Worm (Caenorhabditis elegans) whole organism, L4 larva: ENCODE results near the gene T05A10.6.
A peak's percentile ranks its signal among the peaks of the same experiment; 100 is the strongest.

Experiments
- D1046.2 ChIP-seq: fragments of 200-800 bp; sonication (Bioruptor generic); IDR thresholded peaks from 2 replicates; pipeline ENCODE4 v1.3.6; 2022; ENCODE audit warnings: missing genetic modification characterization, missing compliant biosample characterization
- F26F4.8 ChIP-seq: fragments of 200-800 bp; sonication (Bioruptor generic); conservative IDR thresholded peaks from 2 replicates; pipeline ENCODE4 v1.3.6; 2022; ENCODE audit warnings: missing genetic modification characterization, missing compliant biosample characterization
- R02D3.7 ChIP-seq: fragments of 150-350 bp; sonication (generic microtip); optimal IDR thresholded peaks from 3 replicates; lab custom pipeline; 2014; ENCODE audit warnings: missing biosample characterization, missing genetic modification characterization
- T20F7.1 ChIP-seq: fragments of 200-800 bp; sonication (Bioruptor generic); optimal IDR thresholded peaks from 2 replicates; lab custom pipeline; 2018; ENCODE audit warnings: mild to moderate bottlenecking, missing genetic modification characterization, missing compliant biosample characterization
- T26A8.4 ChIP-seq: fragments of 200-800 bp; sonication (Bioruptor generic); IDR thresholded peaks from 2 replicates; pipeline ENCODE4 v1.3.6; 2022; ENCODE audit warnings: missing genetic modification characterization, missing compliant biosample characterization
- Y48G9A.11 ChIP-seq: fragments of 200-800 bp; sonication (Bioruptor generic); IDR thresholded peaks from 2 replicates; pipeline ENCODE4 v1.3.6; 2022; ENCODE audit warnings: missing genetic modification reagents, missing genetic modification characterization, missing compliant biosample characterization
- Y5F2A.4 ChIP-seq: fragments of 200-800 bp; sonication (Bioruptor generic); optimal IDR thresholded peaks from 2 replicates; lab custom pipeline; 2018; ENCODE audit warnings: mild to moderate bottlenecking, missing genetic modification characterization, missing compliant biosample characterization
- ZK546.5 ChIP-seq, 2 experiments: sonication (generic microtip); optimal IDR thresholded peaks; 2 replicates each; lab custom pipeline; 2017; ENCODE audit warnings: missing biosample characterization in 2 of 2, missing genetic modification characterization in 2 of 2
- aha-1 ChIP-seq: fragments of 150-350 bp; peaks from one replicate; lab custom pipeline; 2014; ENCODE audit warnings: missing biosample characterization, missing genetic modification characterization
- aly-2 ChIP-seq: sonication (generic microtip); optimal IDR thresholded peaks from 2 replicates; lab custom pipeline; 2018; ENCODE audit warnings: missing biosample characterization, missing genetic modification characterization
- arid-1 ChIP-seq: fragments of 200-800 bp; sonication (Bioruptor generic); conservative IDR thresholded peaks from 2 replicates; pipeline ENCODE4 v1.3.6; 2022; ENCODE audit warnings: missing genetic modification reagents, missing genetic modification characterization, missing compliant biosample characterization
- attf-4 ChIP-seq: sonication (generic microtip); optimal IDR thresholded peaks from 3 replicates; lab custom pipeline; 2017; ENCODE audit warnings: missing biosample characterization, missing genetic modification characterization
- ceh-20 ChIP-seq: fragments of 200-800 bp; sonication (Bioruptor generic); IDR thresholded peaks from 2 replicates; pipeline ENCODE4 v1.3.6; 2022; ENCODE audit warnings: missing genetic modification reagents, missing genetic modification characterization, missing compliant biosample characterization
- ceh-28 ChIP-seq: fragments of 150-350 bp; optimal IDR thresholded peaks from 2 replicates; lab custom pipeline; 2014; ENCODE audit warnings: missing biosample characterization, missing genetic modification reagents, missing genetic modification characterization
- ceh-32 ChIP-seq: sonication (generic microtip); optimal IDR thresholded peaks from 2 replicates; lab custom pipeline; 2016; ENCODE audit warnings: mild to moderate bottlenecking, missing genetic modification characterization, missing compliant biosample characterization; ENCODE audit not compliant: poor library complexity
- ceh-44 ChIP-seq: fragments of 200-800 bp; sonication (Bioruptor generic); IDR thresholded peaks from 2 replicates; pipeline ENCODE4 v1.3.6; 2022; ENCODE audit warnings: missing genetic modification reagents, missing genetic modification characterization, missing compliant biosample characterization
- ceh-62 ChIP-seq: sonication (generic microtip); optimal IDR thresholded peaks from 2 replicates; lab custom pipeline; 2017; ENCODE audit warnings: missing biosample characterization, missing genetic modification characterization
- ces-1 ChIP-seq: fragments of 150-350 bp; sonication (generic microtip); optimal IDR thresholded peaks from 4 replicates; lab custom pipeline; 2014; ENCODE audit warnings: missing biosample characterization, missing genetic modification reagents, missing genetic modification characterization
- dmd-9 ChIP-seq: fragments of 200-800 bp; sonication (Bioruptor generic); IDR thresholded peaks from 2 replicates; pipeline ENCODE4 v1.3.6; 2022; ENCODE audit warnings: missing genetic modification reagents, missing genetic modification characterization, missing compliant biosample characterization
- egl-27 ChIP-seq: sonication (generic microtip); optimal IDR thresholded peaks from 3 replicates; lab custom pipeline; 2017; ENCODE audit warnings: missing biosample characterization, missing genetic modification reagents, missing genetic modification characterization
- fos-1 ChIP-seq: fragments of 150-350 bp; optimal IDR thresholded peaks from 2 replicates; lab custom pipeline; 2014; ENCODE audit warnings: missing biosample characterization, missing genetic modification characterization
- hlh-11 ChIP-seq: fragments of 200-800 bp; sonication (Bioruptor generic); optimal IDR thresholded peaks from 2 replicates; lab custom pipeline; 2018; ENCODE audit warnings: mild to moderate bottlenecking, missing genetic modification characterization, missing compliant biosample characterization
- lin-13 ChIP-seq: fragments of 150-350 bp; optimal IDR thresholded peaks from 2 replicates; lab custom pipeline; 2014; ENCODE audit warnings: missing biosample characterization, missing genetic modification reagents, missing genetic modification characterization
- lin-15B ChIP-seq: fragments of 150-350 bp; sonication (generic microtip); optimal IDR thresholded peaks from 3 replicates; lab custom pipeline; 2014; ENCODE audit warnings: missing biosample characterization, missing genetic modification characterization
- lir-3 ChIP-seq: sonication (generic microtip); optimal IDR thresholded peaks from 2 replicates; lab custom pipeline; 2016; ENCODE audit warnings: mild to moderate bottlenecking, missing genetic modification characterization, missing compliant biosample characterization
- mdl-1 ChIP-seq, 2 experiments: fragments of 150-350 bp in 1 of 2; sonication (generic microtip) in 1 of 2; optimal IDR thresholded peaks; 2 replicates each; lab custom pipeline; 2014 to 2017; ENCODE audit warnings: missing biosample characterization in 2 of 2, missing genetic modification characterization in 2 of 2
- mdt-29 ChIP-seq: fragments of 200-800 bp; sonication (Bioruptor generic); IDR thresholded peaks from 2 replicates; pipeline ENCODE4 v1.3.6; 2022; ENCODE audit warnings: missing genetic modification reagents, missing genetic modification characterization, missing compliant biosample characterization
- mxl-2 ChIP-seq: fragments of 200-800 bp; sonication (Bioruptor generic); conservative IDR thresholded peaks from 2 replicates; pipeline ENCODE4 v1.3.6; 2022; ENCODE audit warnings: missing genetic modification reagents, missing genetic modification characterization, missing compliant biosample characterization
- nhr-10 ChIP-seq: fragments of 150-350 bp; optimal IDR thresholded peaks from 2 replicates; lab custom pipeline; 2014; ENCODE audit warnings: missing biosample characterization, missing genetic modification characterization
- nhr-102 ChIP-seq: sonication (generic microtip); optimal IDR thresholded peaks from 2 replicates; lab custom pipeline; 2016; ENCODE audit warnings: mild to moderate bottlenecking, missing genetic modification characterization, moderate library complexity, missing compliant biosample characterization
- nhr-11 ChIP-seq: fragments of 150-350 bp; optimal IDR thresholded peaks from 2 replicates; lab custom pipeline; 2014; ENCODE audit warnings: missing biosample characterization, missing genetic modification characterization
- nhr-111 ChIP-seq: fragments of 200-800 bp; sonication (Bioruptor generic); optimal IDR thresholded peaks from 2 replicates; lab custom pipeline; 2018; ENCODE audit warnings: mild to moderate bottlenecking, missing genetic modification characterization, missing compliant biosample characterization
- nhr-25 ChIP-seq: sonication (generic microtip); optimal IDR thresholded peaks from 2 replicates; lab custom pipeline; 2017; ENCODE audit warnings: missing genetic modification characterization, mild to moderate bottlenecking, missing compliant biosample characterization, antibody characterized with exemption, moderate library complexity, borderline replicate concordance; ENCODE audit not compliant: insufficient read depth
- nhr-41 ChIP-seq: fragments of 200-800 bp; sonication (Bioruptor generic); IDR thresholded peaks from 2 replicates; pipeline ENCODE4 v1.3.6; 2022; ENCODE audit warnings: missing genetic modification reagents, missing genetic modification characterization, missing compliant biosample characterization
- nhr-48 ChIP-seq: sonication (generic microtip); optimal IDR thresholded peaks from 2 replicates; lab custom pipeline; 2016; ENCODE audit warnings: mild to moderate bottlenecking, missing genetic modification characterization, missing compliant biosample characterization
- nhr-6 ChIP-seq: fragments of 150-350 bp; optimal IDR thresholded peaks from 2 replicates; lab custom pipeline; 2014; ENCODE audit warnings: missing biosample characterization, missing genetic modification characterization
- nhr-77 ChIP-seq: fragments of 150-350 bp; optimal IDR thresholded peaks from 2 replicates; lab custom pipeline; 2014; ENCODE audit warnings: missing biosample characterization, missing genetic modification characterization
- pha-4 ChIP-seq, 2 experiments: fragments of 150-350 bp in 1 of 2; fragments of 200-800 bp in 1 of 2; sonication (Bioruptor generic) in 1 of 2; IDR thresholded peaks in 1 of 2; optimal IDR thresholded peaks in 1 of 2; 2 replicates each; pipeline versions ENCODE4 v1.3.6 to Lab custom; 2014 to 2022; ENCODE audit warnings: missing genetic modification characterization in 2 of 2, missing genetic modification reagents in 2 of 2, missing biosample characterization in 1 of 2, missing compliant biosample characterization in 1 of 2
- saeg-2 ChIP-seq: fragments of 200-800 bp; sonication (Bioruptor generic); IDR thresholded peaks from 2 replicates; pipeline ENCODE4 v1.3.6; 2022; ENCODE audit warnings: missing genetic modification reagents, missing genetic modification characterization, missing compliant biosample characterization
- sdz-12 ChIP-seq: fragments of 200-800 bp; sonication (Bioruptor generic); optimal IDR thresholded peaks from 2 replicates; lab custom pipeline; 2018; ENCODE audit warnings: mild to moderate bottlenecking, missing genetic modification characterization, missing compliant biosample characterization
- skn-1 ChIP-seq: fragments of 150-350 bp; optimal IDR thresholded peaks from 2 replicates; lab custom pipeline; 2014; ENCODE audit warnings: missing biosample characterization, missing genetic modification characterization
- snpc-4 ChIP-seq: fragments of 150-350 bp; optimal IDR thresholded peaks from 2 replicates; lab custom pipeline; 2014; ENCODE audit warnings: missing biosample characterization, missing genetic modification characterization
- spr-1 ChIP-seq: sonication (generic microtip); optimal IDR thresholded peaks from 2 replicates; lab custom pipeline; 2016; ENCODE audit warnings: mild to moderate bottlenecking, missing genetic modification characterization, missing compliant biosample characterization
- spr-3 ChIP-seq: fragments of 200-800 bp; sonication (Bioruptor generic); optimal IDR thresholded peaks from 2 replicates; lab custom pipeline; 2018; ENCODE audit warnings: mild to moderate bottlenecking, missing genetic modification characterization, missing compliant biosample characterization
- tag-97 ChIP-seq: fragments of 200-800 bp; sonication (Bioruptor generic); IDR thresholded peaks from 2 replicates; pipeline ENCODE4 v1.3.6; 2022; ENCODE audit warnings: missing genetic modification characterization, missing compliant biosample characterization
- unc-62 ChIP-seq, 3 experiments: fragments of 150-350 bp in 1 of 3; sonication (generic microtip); optimal IDR thresholded peaks in 2 of 3; peaks in 1 of 3; 1 replicate in 1 of 3; 2 replicates in 2 of 3; lab custom pipeline; 2014 to 2017; ENCODE audit warnings: missing biosample characterization in 3 of 3, missing genetic modification characterization in 3 of 3, missing genetic modification reagents in 3 of 3, missing genotype in 1 of 3
- vab-7 ChIP-seq: fragments of 200-800 bp; sonication (Bioruptor generic); IDR thresholded peaks from 2 replicates; pipeline ENCODE4 v1.3.6; 2022; ENCODE audit warnings: missing genetic modification reagents, missing genetic modification characterization, missing compliant biosample characterization
- zfp-3 ChIP-seq: fragments of 200-800 bp; sonication (Bioruptor generic); conservative IDR thresholded peaks from 2 replicates; pipeline ENCODE4 v1.3.6; 2022; ENCODE audit warnings: missing genetic modification reagents, missing genetic modification characterization, missing compliant biosample characterization
- zip-11 ChIP-seq: fragments of 200-800 bp; sonication (Bioruptor generic); IDR thresholded peaks from 2 replicates; pipeline ENCODE4 v1.3.6; 2022; ENCODE audit warnings: missing genetic modification characterization, missing compliant biosample characterization
- zip-2 ChIP-seq: fragments of 150-350 bp; optimal IDR thresholded peaks from 2 replicates; lab custom pipeline; 2014; ENCODE audit warnings: missing biosample characterization, missing genetic modification characterization

The T05A10.6 gene

ce11 chrX:10772165-10772584 is 22.4 kb downstream of the T05A10.6 start (continued):
- no peak for TF ChIP-seq zip-11 (GFP tag; lab: Robert Waterston, UW)
- no peak for TF ChIP-seq snpc-4 (tag; lab: Kevin White, UChicago)
- peak; percentile 47 for TF ChIP-seq T26A8.4 (GFP tag; lab: Robert Waterston, UW)
- TF ChIP-seq F26F4.8 = no peak
- peak; percentile 24 for TF ChIP-seq fos-1 (tag; lab: Kevin White, UChicago)
- TF ChIP-seq attf-4 = no peak
- TF ChIP-seq R02D3.7 = no peak
- TF ChIP-seq lin-15B = no peak
- TF ChIP-seq zip-2 = no peak
- TF ChIP-seq arid-1 (GFP tag; lab: Robert Waterston, UW) = no peak
- TF ChIP-seq saeg-2 (GFP tag; lab: Robert Waterston, UW) = no peak
- no peak for TF ChIP-seq skn-1 (tag; lab: Kevin White, UChicago)
- no peak for TF ChIP-seq ceh-32 (tag; lab: Kevin White, UChicago)
- TF ChIP-seq tag-97 = no peak
- TF ChIP-seq nhr-102 = peak; percentile 48
- peak; percentile 74 for TF ChIP-seq nhr-48 (tag; lab: Kevin White, UChicago)
- TF ChIP-seq mdt-29 (GFP tag; lab: Robert Waterston, UW) = no peak
- TF ChIP-seq ceh-62 = no peak
- TF ChIP-seq ZK546.5 (tag; optimal IDR thresholded peaks at IDR 0.05; lab: Kevin White, UChicago) = no peak
- peak; percentile 55 for TF ChIP-seq nhr-6 (tag; lab: Kevin White, UChicago)
- TF ChIP-seq hlh-11 = peak; percentile 97
- TF ChIP-seq nhr-77 (tag; lab: Kevin White, UChicago) = peak; percentile 90
- no peak for TF ChIP-seq D1046.2 (GFP tag; lab: Robert Waterston, UW)
- TF ChIP-seq ceh-20 = 0 out of 2 replicates have a peak, but pooled peaks have one; percentile 38
- peak; percentile 57 for TF ChIP-seq ceh-28 (tag; lab: Kevin White, UChicago)
- TF ChIP-seq aha-1 (tag; lab: Kevin White, UChicago) = no peak
- TF ChIP-seq aly-2 (tag; lab: Kevin White, UChicago) = no peak
- no peak for TF ChIP-seq ceh-44 (GFP tag; lab: Robert Waterston, UW)
- no peak for TF ChIP-seq vab-7 (GFP tag; lab: Robert Waterston, UW)
- TF ChIP-seq spr-1 (tag; lab: Kevin White, UChicago) = no peak
- peak in 1 of 2 experiments; percentile 99 for TF ChIP-seq unc-62 (GFP tag; optimal IDR thresholded peaks at IDR 0.05 in 1 of 2; lab: Kevin White, UChicago)
- no peak for TF ChIP-seq unc-62 (tag; optimal IDR thresholded peaks at IDR 0.05; lab: Kevin White, UChicago)

ce11 chrX:10770988-10771496 is 23.5 kb downstream of the T05A10.6 start:
- peak; percentile 56 for TF ChIP-seq ces-1 (GFP tag; lab: Kevin White, UChicago)
- no peak for TF ChIP-seq dmd-9 (GFP tag; lab: Robert Waterston, UW)
- TF ChIP-seq nhr-25 (tag; lab: Kevin White, UChicago) = no peak
- no peak for TF ChIP-seq nhr-111 (GFP tag; lab: Kevin White, UChicago)
- no peak for TF ChIP-seq D1046.2 (GFP tag; lab: Robert Waterston, UW)
- TF ChIP-seq unc-62 (GFP tag; optimal IDR thresholded peaks at IDR 0.05 in 1 of 2; lab: Kevin White, UChicago) = peak in 1 of 2 experiments; percentile 100
- TF ChIP-seq unc-62 (tag; optimal IDR thresholded peaks at IDR 0.05; lab: Kevin White, UChicago) = no peak
- no peak for TF ChIP-seq spr-3 (GFP tag; lab: Kevin White, UChicago)
- TF ChIP-seq zip-11 (GFP tag; lab: Robert Waterston, UW) = no peak
- no peak for TF ChIP-seq nhr-41 (GFP tag; lab: Robert Waterston, UW)
- peak; percentile 93 for TF ChIP-seq nhr-48 (tag; lab: Kevin White, UChicago)
- TF ChIP-seq nhr-11 (tag; lab: Kevin White, UChicago) = peak; percentile 92
- TF ChIP-seq sdz-12 = no peak
- TF ChIP-seq nhr-77 (tag; lab: Kevin White, UChicago) = peak; percentile 82
- no peak for TF ChIP-seq ceh-28 (tag; lab: Kevin White, UChicago)
- peak; percentile 84 for TF ChIP-seq mxl-2
- TF ChIP-seq nhr-10 (tag; lab: Kevin White, UChicago) = peak; percentile 70
- no peak for TF ChIP-seq zfp-3 (GFP tag; lab: Robert Waterston, UW)
- no peak for TF ChIP-seq Y5F2A.4 (GFP tag; lab: Kevin White, UChicago)
- TF ChIP-seq lin-13 (GFP tag; lab: Kevin White, UChicago) = peak; percentile 46
- TF ChIP-seq mdl-1 (tag; optimal IDR thresholded peaks at IDR 0.05; lab: Kevin White, UChicago) = peak; percentile 62 to 91
- TF ChIP-seq T20F7.1 (GFP tag; lab: Kevin White, UChicago) = peak; percentile 46
- TF ChIP-seq pha-4 (GFP tag; IDR thresholded peaks at IDR 0.05; lab: Robert Waterston, UW) = peak; percentile 70
- TF ChIP-seq pha-4 (tag; optimal IDR thresholded peaks at IDR 0.05; lab: Kevin White, UChicago) = peak; percentile 78
- TF ChIP-seq zip-2 = peak; percentile 48
- no peak for TF ChIP-seq egl-27 (tag; lab: Kevin White, UChicago)
- TF ChIP-seq Y48G9A.11 = no peak
- TF ChIP-seq lir-3 (tag; lab: Kevin White, UChicago) = no peak
